Worm (Caenorhabditis elegans): Measurements from ENCODE around the gene srlf-35.

srlf-35 gene

ce11 chrV:484285-484890 lies 19.4 kb upstream of the srlf-35 start, which contains the start of gene nhr-212 (continued):
- TF ChIP-seq unc-30 (tag; optimal IDR thresholded peaks at IDR 0.05) (no peak), ztf-11 (tag; optimal IDR thresholded peaks at IDR 0.05) (no peak), lir-3 (tag; optimal IDR thresholded peaks at IDR 0.05; ENCODE audit: poor library complexity) (no peak), skn-1 (tag; optimal IDR thresholded peaks at IDR 0.05) (no peak), Y116A8C.19 (tag; optimal IDR thresholded peaks at IDR 0.05; ENCODE audit: borderline replicate concordance) (no peak), nhr-84 (tag; optimal IDR thresholded peaks at IDR 0.05) (no peak), isw-1 (GFP tag; IDR thresholded peaks at IDR 0.05) (no peak), C16A3.4 (tag; optimal IDR thresholded peaks at IDR 0.05) (no peak), hlh-4 (tag; optimal IDR thresholded peaks at IDR 0.05) (no peak), efl-3 (GFP tag; optimal IDR thresholded peaks at IDR 0.05) (no peak), irx-1 (tag; optimal IDR thresholded peaks at IDR 0.05) (no peak), lin-15B (tag; optimal IDR thresholded peaks at IDR 0.05) (no peak), ceh-82 (tag; optimal IDR thresholded peaks at IDR 0.05) (no peak), mab-9 (GFP tag; IDR thresholded peaks at IDR 0.05) (no peak)

ce11 chrV:486684-487083 lies 17.1 kb upstream of the srlf-35 start, which contains the start of gene nhr-211:
TSS of gene nhr-211 (plus strand) at chrV:486984.
- TF ChIP-seq snpc-4 (tag; optimal IDR thresholded peaks at IDR 0.05) (no peak), ceh-90 (tag; optimal IDR thresholded peaks at IDR 0.05) (no peak), swsn-7 (tag; optimal IDR thresholded peaks at IDR 0.05) (no peak)

- TF ChIP-seq lin-13 (GFP tag; optimal IDR thresholded peaks at IDR 0.05), result no peak
- TF ChIP-seq tlp-1 (tag; optimal IDR thresholded peaks at IDR 0.05), result no peak
- no peak for TF ChIP-seq elt-2 (tag; optimal IDR thresholded peaks at IDR 0.05)
- no peak for TF ChIP-seq vab-15 (tag; optimal IDR thresholded peaks at IDR 0.05)
- TF ChIP-seq lin-39 (tag; optimal IDR thresholded peaks at IDR 0.05), result no peak
- TF ChIP-seq lin-35 (GFP tag; optimal IDR thresholded peaks at IDR 0.05), result no peak
Observed at ce11 chrV:487980-488379, 15.8 kb upstream of the srlf-35 start.

ce11 chrV:489320-489719 lies 14.5 kb upstream of the srlf-35 start, which contains the start of gene nhr-106:
TSS of gene nhr-106 (plus strand) at chrV:489620.
- TF ChIP-seq mdl-1 (tag; optimal IDR thresholded peaks at IDR 0.05), result no peak
- no peak for TF ChIP-seq efl-1 (optimal IDR thresholded peaks at IDR 0.05)
- no peak for TF ChIP-seq efl-1 (GFP tag; optimal IDR thresholded peaks at IDR 0.05 in 1 of 2)
- TF ChIP-seq skn-1 (tag; optimal IDR thresholded peaks at IDR 0.05), result no peak
- TF ChIP-seq nhr-12 (tag; optimal IDR thresholded peaks at IDR 0.05), result no peak
- no peak for TF ChIP-seq grh-1 (GFP tag; IDR thresholded peaks at IDR 0.05)
- no peak for TF ChIP-seq aha-1 (tag; optimal IDR thresholded peaks at IDR 0.05)
- no peak for TF ChIP-seq lin-15B (tag; optimal IDR thresholded peaks at IDR 0.05)
- TF ChIP-seq ceh-8 (GFP tag; optimal IDR thresholded peaks at IDR 0.05), result no peak
- no peak for TF ChIP-seq lsy-2 (tag; optimal IDR thresholded peaks at IDR 0.05)
- TF ChIP-seq fos-1 (tag; optimal IDR thresholded peaks at IDR 0.05), result no peak
- TF ChIP-seq C16A3.4 (tag; optimal IDR thresholded peaks at IDR 0.05), result no peak
- no peak for TF ChIP-seq ets-5 (GFP tag; IDR thresholded peaks at IDR 0.05)
- no peak for TF ChIP-seq unc-130 (tag; optimal IDR thresholded peaks at IDR 0.05)

- TF ChIP-seq lin-15B (tag; optimal IDR thresholded peaks at IDR 0.05) (no peak), C16A3.4 (tag; optimal IDR thresholded peaks at IDR 0.05) (no peak), F16B12.6 (tag; optimal IDR thresholded peaks at IDR 0.05) (no peak), pax-3 (tag; optimal IDR thresholded peaks at IDR 0.05) (no peak), vab-15 (tag; optimal IDR thresholded peaks at IDR 0.05) (no peak), sptf-1 (tag; optimal IDR thresholded peaks at IDR 0.05) (no peak)
Observed at ce11 chrV:491432-491831, 12.4 kb upstream of the srlf-35 start, which contains the start of gene str-196. TSS of gene str-196 (plus strand) at chrV:491732.

All from whole organism, L1 larva.